Fruit fly (Drosophila melanogaster) whole organism, pupa: ENCODE measurements around the gene trk.

Source experiments
- CG10348 ChIP-seq: fragments of 200-800 bp; sonication (Bioruptor generic); IDR thresholded peaks from 2 replicates; pipeline ENCODE4 v1.3.6; 2022; ENCODE audit warnings: missing biosample characterization, missing genetic modification characterization
- CG12605 ChIP-seq: fragments of 200-800 bp; sonication (Bioruptor generic); IDR thresholded peaks from 2 replicates; pipeline ENCODE4 v1.3.6; 2022; ENCODE audit warnings: missing biosample characterization, missing genetic modification characterization
- CG13204 ChIP-seq: fragments of 200-800 bp; sonication (Bioruptor generic); optimal IDR thresholded peaks from 2 replicates; lab custom pipeline; 2018; ENCODE audit warnings: missing biosample characterization, mild to moderate bottlenecking, missing genetic modification characterization, moderate library complexity
- CG14655 ChIP-seq: fragments of 200-800 bp; sonication (Bioruptor generic); optimal IDR thresholded peaks from 3 replicates; lab custom pipeline; 2017; ENCODE audit warnings: mild to moderate bottlenecking, missing biosample characterization, missing genetic modification reagents, missing genetic modification characterization
- CG15710 ChIP-seq: fragments of 200-800 bp; sonication (Bioruptor generic); optimal IDR thresholded peaks from 2 replicates; lab custom pipeline; 2018; ENCODE audit warnings: missing biosample characterization, mild to moderate bottlenecking, missing genetic modification characterization, moderate library complexity
- CG17806 ChIP-seq: fragments of 200-800 bp; sonication (Bioruptor generic); optimal IDR thresholded peaks from 2 replicates; lab custom pipeline; 2018; ENCODE audit warnings: missing biosample characterization, mild to moderate bottlenecking, missing genetic modification characterization, moderate library complexity
- CG32121 ChIP-seq: fragments of 200-800 bp; sonication (Bioruptor generic); IDR thresholded peaks from 2 replicates; pipeline ENCODE4 v1.3.6; 2022; ENCODE audit warnings: missing biosample characterization, missing genetic modification characterization
- CG34367 ChIP-seq: fragments of 200-800 bp; sonication (Bioruptor generic); optimal IDR thresholded peaks from 2 replicates; lab custom pipeline; 2018; ENCODE audit warnings: missing biosample characterization, mild to moderate bottlenecking, missing genetic modification characterization
- CG4496 ChIP-seq: fragments of 200-800 bp; sonication (Bioruptor generic); IDR thresholded peaks from 3 replicates; pipeline ENCODE4 v1.3.6; 2022; ENCODE audit warnings: missing biosample characterization, missing genetic modification characterization
- CG8159 ChIP-seq: fragments of 200-800 bp; sonication (Bioruptor generic); optimal IDR thresholded peaks from 3 replicates; lab custom pipeline; 2018; ENCODE audit warnings: missing biosample characterization, mild to moderate bottlenecking, missing genetic modification characterization, moderate library complexity
- CG8301 ChIP-seq: fragments of 200-800 bp; sonication (Bioruptor generic); optimal IDR thresholded peaks from 2 replicates; lab custom pipeline; 2018; ENCODE audit warnings: missing biosample characterization, mild to moderate bottlenecking, missing genetic modification characterization
- CG9948 ChIP-seq: fragments of 200-800 bp; sonication (Bioruptor generic); optimal IDR thresholded peaks from 2 replicates; lab custom pipeline; 2018; ENCODE audit warnings: missing biosample characterization, mild to moderate bottlenecking, missing genetic modification characterization, moderate library complexity
- D1 ChIP-seq: fragments of 200-800 bp; sonication (Bioruptor generic); optimal IDR thresholded peaks from 2 replicates; lab custom pipeline; 2018; ENCODE audit warnings: missing biosample characterization, mild to moderate bottlenecking, missing genetic modification characterization, moderate library complexity
- EcR ChIP-seq: fragments of 200-800 bp; sonication (Bioruptor generic); optimal IDR thresholded peaks from 3 replicates; lab custom pipeline; 2019; ENCODE audit warnings: missing biosample characterization, missing genetic modification characterization, mild to moderate bottlenecking, moderate library complexity, missing genetic modification reagents
- Ets98B ChIP-seq: fragments of 200-800 bp; sonication (Bioruptor generic); IDR thresholded peaks from 2 replicates; pipeline ENCODE4 v1.3.6; 2022; ENCODE audit warnings: missing biosample characterization, missing genetic modification characterization
- Pif1A ChIP-seq: fragments of 200-800 bp; sonication (Bioruptor generic); optimal IDR thresholded peaks from 3 replicates; lab custom pipeline; 2016; ENCODE audit warnings: missing biosample characterization, missing genetic modification characterization
- Pif1B ChIP-seq: fragments of 200-800 bp; sonication (Bioruptor generic); optimal IDR thresholded peaks from 3 replicates; lab custom pipeline; 2016; ENCODE audit warnings: missing biosample characterization, missing genetic modification characterization
- Snoo ChIP-seq: fragments of 200-800 bp; sonication (Bioruptor generic); optimal IDR thresholded peaks from 3 replicates; lab custom pipeline; 2017; ENCODE audit warnings: missing biosample characterization, mild to moderate bottlenecking, missing genetic modification characterization, inconsistent platforms
- fd96Ca ChIP-seq: fragments of 200-800 bp; sonication (Bioruptor generic); IDR thresholded peaks from 3 replicates; pipeline ENCODE4 v1.3.6; 2022; ENCODE audit warnings: missing biosample characterization, missing genetic modification characterization
- gl ChIP-seq: fragments of 200-800 bp; sonication (Bioruptor generic); optimal IDR thresholded peaks from 2 replicates; lab custom pipeline; 2018; ENCODE audit warnings: missing biosample characterization, mild to moderate bottlenecking, missing genetic modification characterization
- rn ChIP-seq: fragments of 200-800 bp; sonication (Bioruptor generic); IDR thresholded peaks from 2 replicates; pipeline ENCODE4 v1.3.6; 2022; ENCODE audit warnings: missing biosample characterization, missing genetic modification characterization

Gene trk

dm6 chr2L:10232827-10233226 lies 39.3 kb downstream of the trk start:
- no peak for TF ChIP-seq CG10348
- no peak for TF ChIP-seq CG13204
- no peak for TF ChIP-seq EcR (GFP tag; lab: Kevin White, UChicago)
- TF ChIP-seq CG8159 = no peak
- TF ChIP-seq rn (GFP tag; lab: Robert Waterston, UW) = no peak
- TF ChIP-seq Pif1B (GFP tag; lab: Kevin White, UChicago) = no peak
- no peak for TF ChIP-seq Snoo (tag; lab: Kevin White, UChicago)
- TF ChIP-seq gl (tag; lab: Kevin White, UChicago) = no peak
- no peak for TF ChIP-seq CG14655 (GFP tag; lab: Kevin White, UChicago)
- no peak for TF ChIP-seq CG17806
- TF ChIP-seq Ets98B (GFP tag; lab: Robert Waterston, UW) = no peak
- no peak for TF ChIP-seq CG34367
- no peak for TF ChIP-seq CG8301 (tag; lab: Kevin White, UChicago)

dm6 chr2L:10232152-10232816 lies 39.8 kb downstream of the trk start, which contains the start of gene eEF1delta:
TSS of gene eEF1delta (plus strand) at chr2L:10232507.
- no peak for TF ChIP-seq fd96Ca (GFP tag; lab: Robert Waterston, UW)
- TF ChIP-seq CG32121 (GFP tag; lab: Robert Waterston, UW) = no peak
- no peak for TF ChIP-seq Snoo (tag; lab: Kevin White, UChicago)
- no peak for TF ChIP-seq CG10348
- TF ChIP-seq D1 (tag; lab: Kevin White, UChicago) = no peak
- no peak for TF ChIP-seq gl (tag; lab: Kevin White, UChicago)
- no peak for TF ChIP-seq CG13204
- no peak for TF ChIP-seq Pif1B (GFP tag; lab: Kevin White, UChicago)
- TF ChIP-seq CG4496 = no peak
- TF ChIP-seq Pif1A = no peak
- no peak for TF ChIP-seq CG15710 (tag; lab: Kevin White, UChicago)
- TF ChIP-seq CG14655 (GFP tag; lab: Kevin White, UChicago) = no peak
- no peak for TF ChIP-seq CG8301 (tag; lab: Kevin White, UChicago)
- no peak for TF ChIP-seq CG17806
- TF ChIP-seq CG34367 = no peak
- TF ChIP-seq Ets98B (GFP tag; lab: Robert Waterston, UW) = no peak

dm6 chr2L:10231510-10231909 lies 40.6 kb downstream of the trk start, which contains the start of gene ova:
TSS of gene ova (minus strand) at chr2L:10231692.
- no peak for TF ChIP-seq Pif1B (GFP tag; lab: Kevin White, UChicago)
- no peak for TF ChIP-seq Ets98B (GFP tag; lab: Robert Waterston, UW)
- no peak for TF ChIP-seq CG8159
- no peak for TF ChIP-seq Snoo (tag; lab: Kevin White, UChicago)
- no peak for TF ChIP-seq rn (GFP tag; lab: Robert Waterston, UW)
- TF ChIP-seq CG12605 = no peak
- no peak for TF ChIP-seq D1 (tag; lab: Kevin White, UChicago)
- TF ChIP-seq CG17806 = no peak
- TF ChIP-seq CG32121 (GFP tag; lab: Robert Waterston, UW) = no peak
- TF ChIP-seq CG8301 (tag; lab: Kevin White, UChicago) = no peak
- no peak for TF ChIP-seq fd96Ca (GFP tag; lab: Robert Waterston, UW)
- no peak for TF ChIP-seq Pif1A
- TF ChIP-seq CG34367 = no peak
- no peak for TF ChIP-seq CG9948
- TF ChIP-seq EcR (GFP tag; lab: Kevin White, UChicago) = no peak
- no peak for TF ChIP-seq gl (tag; lab: Kevin White, UChicago)
- no peak for TF ChIP-seq CG10348
- TF ChIP-seq CG14655 (GFP tag; lab: Kevin White, UChicago) = no peak
- TF ChIP-seq CG13204 = no peak

- TF ChIP-seq Pif1B (GFP tag; lab: Kevin White, UChicago) (peak; percentile 62), Pif1A (peak; percentile 79), CG9948 (peak; percentile 30), CG4496 (peak; percentile 65; the same call in 2 of the 3 replicates), CG17806 (peak; percentile 53), EcR (GFP tag; lab: Kevin White, UChicago) (no peak), CG8159 (peak; percentile 38), CG13204 (no peak), CG15710 (tag; lab: Kevin White, UChicago) (peak; percentile 10), Ets98B (GFP tag; lab: Robert Waterston, UW) (no peak), Snoo (tag; lab: Kevin White, UChicago) (no peak), CG14655 (GFP tag; lab: Kevin White, UChicago) (no peak), D1 (tag; lab: Kevin White, UChicago) (no peak), CG32121 (GFP tag; lab: Robert Waterston, UW) (peak; percentile 54; the same call in 1 of the 2 replicates), fd96Ca (GFP tag; lab: Robert Waterston, UW) (no peak), gl (tag; lab: Kevin White, UChicago) (no peak), CG10348 (no peak), CG8301 (tag; lab: Kevin White, UChicago) (peak; percentile 61), rn (GFP tag; lab: Robert Waterston, UW) (no peak), CG12605 (no peak), CG34367 (no peak)
Observed at dm6 chr2L:10231092-10231494, 41.0 kb downstream of the trk start.

dm6 chr2L:10230455-10230854 lies 41.7 kb downstream of the trk start:
- TF ChIP-seq Ets98B (GFP tag; lab: Robert Waterston, UW) (no peak), CG14655 (GFP tag; lab: Kevin White, UChicago) (no peak)
